Fruit fly (Drosophila melanogaster) whole organism, wandering third instar larva: ENCODE data around the gene foi.

Experiments
- CG9705 ChIP-seq: fragments of 200-800 bp; sonication (Bioruptor generic); optimal IDR thresholded peaks from 2 replicates; lab custom pipeline; 2018; ENCODE audit warnings: missing biosample characterization, mild to moderate bottlenecking, missing genetic modification characterization
- Hnf4 ChIP-seq: fragments of 200-800 bp; sonication (Bioruptor generic); optimal IDR thresholded peaks from 2 replicates; lab custom pipeline; 2016; ENCODE audit warnings: missing biosample characterization, mild to moderate bottlenecking, missing genetic modification characterization
- Hr78 ChIP-seq: fragments of >200 bp; optimal IDR thresholded peaks from 2 replicates; lab custom pipeline; 2017; ENCODE audit warnings: missing biosample characterization, missing genetic modification characterization
- Jra ChIP-seq: sonication (Bioruptor generic); optimal IDR thresholded peaks from 2 replicates; lab custom pipeline; 2016; ENCODE audit warnings: missing biosample characterization, missing genetic modification characterization
- Myc ChIP-seq: fragments of >200 bp; optimal IDR thresholded peaks from 2 replicates; lab custom pipeline; 2017
- br ChIP-seq: fragments of 200-800 bp; sonication (Bioruptor generic); optimal IDR thresholded peaks from 2 replicates; lab custom pipeline; 2016; ENCODE audit warnings: missing biosample characterization, missing genetic modification characterization
- brk ChIP-seq: fragments of 200-800 bp; sonication (Bioruptor generic); optimal IDR thresholded peaks from 2 replicates; lab custom pipeline; 2016; ENCODE audit warnings: missing biosample characterization, mild to moderate bottlenecking, missing genetic modification characterization
- dsf ChIP-seq: sonication (Bioruptor generic); optimal IDR thresholded peaks from 2 replicates; lab custom pipeline; 2016; ENCODE audit warnings: missing biosample characterization, missing genetic modification characterization, borderline replicate concordance
- h ChIP-seq: fragments of 200-800 bp; sonication (Bioruptor generic); optimal IDR thresholded peaks from 3 replicates; lab custom pipeline; 2016; ENCODE audit warnings: missing biosample characterization, mild to moderate bottlenecking, missing genetic modification characterization
- psq ChIP-seq: fragments of 200-800 bp; sonication (Bioruptor generic); optimal IDR thresholded peaks from 3 replicates; lab custom pipeline; 2017; ENCODE audit warnings: missing biosample characterization, mild to moderate bottlenecking, missing genetic modification characterization, moderate library complexity
- rgr ChIP-seq: fragments of 200-800 bp; sonication (Bioruptor generic); optimal IDR thresholded peaks from 3 replicates; lab custom pipeline; 2016; ENCODE audit warnings: missing biosample characterization, mild to moderate bottlenecking, missing genetic modification characterization
- sv ChIP-seq: fragments of 200-800 bp; sonication (Bioruptor generic); optimal IDR thresholded peaks from 3 replicates; lab custom pipeline; 2016; ENCODE audit warnings: missing biosample characterization, missing genetic modification characterization
- usp ChIP-seq: fragments of >200 bp; optimal IDR thresholded peaks from 2 replicates; lab custom pipeline; 2017; ENCODE audit warnings: missing biosample characterization, missing genetic modification characterization

DNA sequence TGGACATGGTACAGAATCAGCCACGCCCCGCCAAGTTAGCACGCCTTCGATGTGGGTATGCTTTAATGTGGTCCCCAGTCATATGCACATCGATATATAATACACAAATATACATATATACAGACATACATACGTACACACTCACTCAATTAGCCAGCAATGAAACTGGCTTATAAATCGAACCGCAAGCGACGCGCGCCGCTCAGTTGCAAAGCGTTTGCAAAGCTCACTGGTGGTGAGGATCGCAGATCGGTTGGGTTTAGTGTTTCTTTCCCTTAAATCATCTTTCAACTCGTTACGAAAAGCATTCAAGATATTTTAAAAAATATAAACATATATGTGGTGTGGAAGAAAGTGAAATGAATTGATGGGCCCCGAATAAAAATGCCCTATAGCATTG is 3.5 kb downstream of the foi start:
- no peak for TF ChIP-seq sv (GFP tag; lab: Kevin White, UChicago)
- no peak for TF ChIP-seq Hr78
- no peak for TF ChIP-seq br (GFP tag; lab: Kevin White, UChicago)
- TF ChIP-seq rgr (GFP tag; lab: Kevin White, UChicago) = no peak
- no peak for TF ChIP-seq Jra (GFP tag; lab: Kevin White, UChicago)
- TF ChIP-seq psq = no peak
- TF ChIP-seq brk (GFP tag; lab: Kevin White, UChicago) = no peak
- no peak for TF ChIP-seq Hnf4
- TF ChIP-seq h (GFP tag; lab: Kevin White, UChicago) = peak; percentile 54
- no peak for TF ChIP-seq usp
- TF ChIP-seq Myc (lab: Kevin White, UChicago) = no peak
- TF ChIP-seq CG9705 (GFP tag; lab: Kevin White, UChicago) = no peak
- TF ChIP-seq dsf (GFP tag; lab: Kevin White, UChicago) = no peak
